Fruit fly (Drosophila melanogaster) whole organism, embryonic: ENCODE results near the gene heix.

Source experiments
- Bdp1 ChIP-seq: fragments of 200-800 bp; sonication (Bioruptor generic); optimal IDR thresholded peaks from 3 replicates; lab custom pipeline; 2016; ENCODE audit warnings: missing biosample characterization, missing genetic modification characterization
- CG11247 ChIP-seq: fragments of 200-800 bp; sonication (Bioruptor generic); IDR thresholded peaks from 2 replicates; pipeline ENCODE4 v1.3.6; 2022; ENCODE audit warnings: missing biosample characterization, missing genetic modification characterization
- CG11695 ChIP-seq: fragments of 200-800 bp; sonication (Bioruptor generic); IDR thresholded peaks from 3 replicates; pipeline ENCODE4 v1.3.6; 2022; ENCODE audit warnings: missing biosample characterization, missing genetic modification characterization
- CG12219 ChIP-seq: fragments of 200-800 bp; sonication (Bioruptor generic); optimal IDR thresholded peaks from 3 replicates; lab custom pipeline; 2018; ENCODE audit warnings: missing biosample characterization, mild to moderate bottlenecking, missing genetic modification characterization
- CG14050 ChIP-seq: fragments of 200-800 bp; sonication (Bioruptor generic); IDR thresholded peaks from 3 replicates; pipeline ENCODE4 v1.3.6; 2022; ENCODE audit warnings: missing biosample characterization, missing genetic modification characterization
- CG1529 ChIP-seq: fragments of 200-800 bp; sonication (Bioruptor generic); optimal IDR thresholded peaks from 3 replicates; lab custom pipeline; 2018; ENCODE audit warnings: missing biosample characterization, missing genetic modification characterization
- CG1603 ChIP-seq: fragments of 200-800 bp; sonication (Bioruptor generic); optimal IDR thresholded peaks from 2 replicates; lab custom pipeline; 2019; ENCODE audit warnings: missing biosample characterization, mild to moderate bottlenecking, missing genetic modification characterization, moderate library complexity
- CG18011 ChIP-seq: fragments of 200-800 bp; sonication (Bioruptor generic); optimal IDR thresholded peaks from 2 replicates; lab custom pipeline; 2017; ENCODE audit warnings: missing biosample characterization, missing genetic modification characterization, mild to moderate bottlenecking, moderate library complexity, missing genotype
- CG30403 ChIP-seq: fragments of 200-800 bp; sonication (Bioruptor generic); optimal IDR thresholded peaks from 3 replicates; lab custom pipeline; 2016; ENCODE audit warnings: missing biosample characterization, missing genetic modification characterization
- CG32767 ChIP-seq: fragments of 200-800 bp; sonication (Bioruptor generic); IDR thresholded peaks from 2 replicates; pipeline ENCODE4 v1.3.6; 2022; ENCODE audit warnings: missing biosample characterization, missing genetic modification characterization
- CG33213 ChIP-seq: fragments of 200-800 bp; sonication (Bioruptor generic); optimal IDR thresholded peaks from 3 replicates; lab custom pipeline; 2016; ENCODE audit warnings: missing biosample characterization, missing genetic modification characterization
- CG3995 ChIP-seq: fragments of 200-800 bp; sonication (Bioruptor generic); optimal IDR thresholded peaks from 3 replicates; lab custom pipeline; 2016; ENCODE audit warnings: missing biosample characterization, missing genetic modification characterization
- CG4424 ChIP-seq: fragments of 200-800 bp; sonication (Bioruptor generic); optimal IDR thresholded peaks from 3 replicates; lab custom pipeline; 2016; ENCODE audit warnings: missing biosample characterization, missing genetic modification characterization
- CG4854 ChIP-seq: fragments of 200-800 bp; sonication (Bioruptor generic); optimal IDR thresholded peaks from 2 replicates; lab custom pipeline; 2016; ENCODE audit warnings: missing biosample characterization, missing genetic modification characterization, inconsistent platforms
- CG6254 ChIP-seq: fragments of 200-800 bp; sonication (Bioruptor generic); optimal IDR thresholded peaks from 3 replicates; lab custom pipeline; 2017; ENCODE audit warnings: mild to moderate bottlenecking, missing biosample characterization, missing genetic modification reagents, missing genetic modification characterization
- CG6272 ChIP-seq: fragments of 200-800 bp; sonication (Bioruptor generic); IDR thresholded peaks from 2 replicates; pipeline ENCODE4 v1.3.6; 2022; ENCODE audit warnings: missing biosample characterization, missing genetic modification characterization
- CG7786 ChIP-seq: fragments of 200-800 bp; sonication (Bioruptor generic); optimal IDR thresholded peaks from 2 replicates; lab custom pipeline; 2016; ENCODE audit warnings: missing biosample characterization, missing genetic modification characterization
- CG8359 ChIP-seq: fragments of 200-800 bp; sonication (Bioruptor generic); optimal IDR thresholded peaks from 2 replicates; lab custom pipeline; 2017; ENCODE audit warnings: missing biosample characterization, mild to moderate bottlenecking, missing genetic modification characterization, borderline replicate concordance
- CG9817 ChIP-seq: fragments of 200-800 bp; sonication (Bioruptor generic); optimal IDR thresholded peaks from 2 replicates; lab custom pipeline; 2018; ENCODE audit warnings: missing biosample characterization, mild to moderate bottlenecking, missing genetic modification characterization, moderate library complexity
- Chrac-16 ChIP-seq: fragments of 200-800 bp; sonication (Bioruptor generic); optimal IDR thresholded peaks from 3 replicates; lab custom pipeline; 2016; ENCODE audit warnings: missing biosample characterization, missing genetic modification characterization
- CkIIα-i1 ChIP-seq: fragments of 200-800 bp; sonication (Bioruptor generic); IDR thresholded peaks from 2 replicates; pipeline ENCODE4 v1.3.6; 2022; ENCODE audit warnings: missing biosample characterization, missing genetic modification characterization
- Dll ChIP-seq: fragments of 200-800 bp; sonication (Bioruptor generic); IDR thresholded peaks from 4 replicates; pipeline ENCODE4 v1.3.6; 2022; ENCODE audit warnings: missing biosample characterization, missing genetic modification characterization; ENCODE audit not compliant: partially characterized antibody
- HLH4C ChIP-seq: fragments of 200-800 bp; sonication (Bioruptor generic); IDR thresholded peaks from 3 replicates; pipeline ENCODE4 v1.3.6; 2022; ENCODE audit warnings: missing biosample characterization, missing genetic modification characterization; ENCODE audit not compliant: partially characterized antibody
- HLHmδ ChIP-seq: fragments of 200-800 bp; sonication (Bioruptor generic); optimal IDR thresholded peaks from 2 replicates; lab custom pipeline; 2018; ENCODE audit warnings: missing biosample characterization, mild to moderate bottlenecking, missing genetic modification characterization, moderate library complexity
- Hsf ChIP-seq: fragments of 200-800 bp; sonication (Bioruptor generic); optimal IDR thresholded peaks from 3 replicates; lab custom pipeline; 2016; ENCODE audit warnings: missing biosample characterization, missing genetic modification characterization
- Jarid2 ChIP-seq: fragments of 200-800 bp; sonication (Bioruptor generic); optimal IDR thresholded peaks from 3 replicates; lab custom pipeline; 2017; ENCODE audit warnings: mild to moderate bottlenecking, missing biosample characterization, missing genetic modification reagents, missing genetic modification characterization
- Max ChIP-seq: fragments of 200-800 bp; sonication (Bioruptor generic); optimal IDR thresholded peaks from 2 replicates; lab custom pipeline; 2016; ENCODE audit warnings: missing biosample characterization, mild to moderate bottlenecking, missing genetic modification characterization
- Oaz ChIP-seq: fragments of 200-800 bp; sonication (Bioruptor generic); IDR thresholded peaks from 2 replicates; pipeline ENCODE4 v1.3.6; 2022; ENCODE audit warnings: missing biosample characterization, missing genetic modification characterization
- Six4 ChIP-seq: fragments of 200-800 bp; sonication (Bioruptor generic); optimal IDR thresholded peaks from 2 replicates; lab custom pipeline; 2016; ENCODE audit warnings: missing biosample characterization, missing genetic modification characterization
- Stat92E ChIP-seq, 3 experiments: fragments of >200 bp in 2 of 3; fragments of 200-800 bp in 1 of 3; sonication (Bioruptor generic) in 1 of 3; optimal IDR thresholded peaks; 2 replicates each; lab custom pipeline; 2017 to 2019; ENCODE audit warnings: missing biosample characterization in 3 of 3, missing genetic modification characterization in 3 of 3, mild to moderate bottlenecking in 1 of 3, moderate library complexity in 1 of 3
- Vsx1 ChIP-seq: fragments of 200-800 bp; sonication (Bioruptor generic); optimal IDR thresholded peaks from 2 replicates; lab custom pipeline; 2017; ENCODE audit warnings: missing biosample characterization, mild to moderate bottlenecking, missing genetic modification characterization, missing genetic modification reagents
- abd-A ChIP-seq: fragments of 200-800 bp; sonication (Bioruptor generic); optimal IDR thresholded peaks from 3 replicates; lab custom pipeline; 2019; ENCODE audit warnings: missing biosample characterization, mild to moderate bottlenecking, missing genetic modification characterization, moderate library complexity
- amos ChIP-seq: fragments of 200-800 bp; sonication (Bioruptor generic); IDR thresholded peaks from 2 replicates; pipeline ENCODE4 v1.3.6; 2022; ENCODE audit warnings: missing biosample characterization, missing genetic modification characterization; ENCODE audit not compliant: partially characterized antibody
- bowl ChIP-seq: fragments of 200-800 bp; sonication (Bioruptor generic); IDR thresholded peaks from 2 replicates; pipeline ENCODE4 v1.3.6; 2022; ENCODE audit warnings: missing biosample characterization, missing genetic modification characterization
- ewg ChIP-seq: fragments of 200-800 bp; sonication (Bioruptor generic); optimal IDR thresholded peaks from 3 replicates; lab custom pipeline; 2017; ENCODE audit warnings: mild to moderate bottlenecking, missing biosample characterization, missing genetic modification reagents, missing genetic modification characterization
- grau ChIP-seq: fragments of 200-800 bp; optimal IDR thresholded peaks from 3 replicates; lab custom pipeline; 2019; ENCODE audit warnings: missing biosample characterization, mild to moderate bottlenecking, missing genetic modification characterization, moderate library complexity
- gsb ChIP-seq: fragments of 200-800 bp; sonication (Bioruptor generic); IDR thresholded peaks from 2 replicates; pipeline ENCODE4 v1.3.6; 2022; ENCODE audit warnings: missing biosample characterization, missing genetic modification characterization
- hbn ChIP-seq: fragments of 200-800 bp; sonication (Bioruptor generic); IDR thresholded peaks from 2 replicates; pipeline ENCODE4 v1.3.6; 2022; ENCODE audit warnings: missing biosample characterization, missing genetic modification characterization; ENCODE audit not compliant: partially characterized antibody
- insv ChIP-seq, 2 experiments: fragments of 200-800 bp; sonication (Bioruptor generic); optimal IDR thresholded peaks; 3 replicates each; lab custom pipeline; 2016 to 2018; ENCODE audit warnings: missing biosample characterization in 2 of 2, missing genetic modification characterization in 2 of 2
- jigr1 ChIP-seq: fragments of 200-800 bp; sonication (Bioruptor generic); IDR thresholded peaks from 3 replicates; pipeline ENCODE4 v1.3.6; 2022; ENCODE audit warnings: missing biosample characterization, missing genetic modification characterization
- kni ChIP-seq: fragments of 200-800 bp; sonication (Bioruptor generic); optimal IDR thresholded peaks from 3 replicates; lab custom pipeline; 2017; ENCODE audit warnings: mild to moderate bottlenecking, missing biosample characterization, missing genetic modification reagents, missing genetic modification characterization
- lov ChIP-seq, 2 experiments: fragments of 200-800 bp in 1 of 2; fragments of >200 bp in 1 of 2; sonication (Bioruptor generic) in 1 of 2; IDR thresholded peaks in 1 of 2; optimal IDR thresholded peaks in 1 of 2; 2 replicates in 1 of 2; 3 replicates in 1 of 2; pipeline versions ENCODE4 v1.3.6 to Lab custom; 2017 to 2022; ENCODE audit warnings: missing biosample characterization in 1 of 2, missing genetic modification characterization in 1 of 2
- onecut ChIP-seq: fragments of 200-800 bp; sonication (Bioruptor generic); IDR thresholded peaks from 2 replicates; pipeline ENCODE4 v1.3.6; 2022; ENCODE audit warnings: missing biosample characterization, missing genetic modification characterization
- repo ChIP-seq: fragments of 200-800 bp; sonication (Bioruptor generic); optimal IDR thresholded peaks from 2 replicates; lab custom pipeline; 2016; ENCODE audit warnings: missing biosample characterization, missing genetic modification characterization
- sob ChIP-seq: fragments of 200-800 bp; sonication (Bioruptor generic); IDR thresholded peaks from 2 replicates; pipeline ENCODE4 v1.3.6; 2022; ENCODE audit warnings: missing biosample characterization, missing genetic modification characterization
- sr ChIP-seq: fragments of 200-800 bp; sonication (Bioruptor generic); IDR thresholded peaks from 3 replicates; pipeline ENCODE4 v1.3.6; 2022; ENCODE audit warnings: missing biosample characterization, missing genetic modification characterization
- ssp ChIP-seq: fragments of 200-800 bp; sonication (Bioruptor generic); IDR thresholded peaks from 2 replicates; pipeline ENCODE4 v1.3.6; 2022; ENCODE audit warnings: missing biosample characterization, missing genetic modification characterization
- tgo ChIP-seq: fragments of 200-800 bp; sonication (Bioruptor generic); IDR thresholded peaks from 3 replicates; pipeline ENCODE4 v1.3.6; 2022; ENCODE audit warnings: missing biosample characterization, missing genetic modification characterization
- tin ChIP-seq: fragments of 200-800 bp; sonication (Bioruptor generic); optimal IDR thresholded peaks from 3 replicates; lab custom pipeline; 2016; ENCODE audit warnings: missing biosample characterization, missing genetic modification characterization
- twi ChIP-seq: fragments of 200-800 bp; optimal IDR thresholded peaks from 2 replicates; lab custom pipeline; 2019; ENCODE audit warnings: missing biosample characterization, mild to moderate bottlenecking, missing genetic modification characterization, moderate library complexity
- zfh1 ChIP-seq: fragments of 200-800 bp; sonication (Bioruptor generic); IDR thresholded peaks from 3 replicates; pipeline ENCODE4 v1.3.6; 2022; ENCODE audit warnings: missing biosample characterization, missing genetic modification characterization

The heix gene

DNA sequence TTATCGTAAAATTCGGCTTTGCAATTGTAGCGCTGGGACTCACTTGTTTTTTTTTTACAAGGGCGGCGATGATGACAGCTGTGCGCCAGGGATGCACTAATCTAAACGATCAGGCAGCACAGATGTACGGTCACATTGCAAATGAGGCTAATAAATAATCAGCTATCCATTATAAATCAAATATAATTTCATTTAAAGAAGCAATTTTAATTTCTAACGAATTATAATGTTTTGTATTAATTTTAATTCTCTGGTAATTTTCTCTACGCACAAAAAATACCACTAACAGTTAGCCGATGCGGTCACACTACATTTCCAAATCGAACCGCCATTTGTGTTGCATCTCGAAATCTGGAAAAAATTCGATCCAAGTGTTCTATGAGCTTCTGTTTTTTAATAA lies 11.0 kb upstream of the heix start, which contains the start of the genes cni and fzy (continued):
- TF ChIP-seq HLH4C = no peak
- TF ChIP-seq sob = no peak
- no peak for TF ChIP-seq hbn (GFP tag; lab: Robert Waterston, UW)
- TF ChIP-seq CG4424 (GFP tag; lab: Kevin White, UChicago) = peak; percentile 42
- TF ChIP-seq CG11695 (GFP tag; lab: Robert Waterston, UW) = no peak
- TF ChIP-seq abd-A (tag; lab: Kevin White, UChicago) = no peak
- no peak for TF ChIP-seq CG6272 (GFP tag; lab: Robert Waterston, UW)
- TF ChIP-seq CG32767 (GFP tag; lab: Robert Waterston, UW) = no peak
- peak; percentile 12 for TF ChIP-seq twi
- TF ChIP-seq CG14050 = no peak
- no peak for TF ChIP-seq tgo (GFP tag; lab: Robert Waterston, UW)
- TF ChIP-seq Stat92E (GFP tag; optimal IDR thresholded peaks at IDR 0.05; lab: Kevin White, UChicago) = no peak
- TF ChIP-seq jigr1 = no peak
- no peak for TF ChIP-seq ssp (GFP tag; lab: Robert Waterston, UW)
- TF ChIP-seq sr (GFP tag; lab: Robert Waterston, UW) = no peak
- no peak for TF ChIP-seq CG7786
- TF ChIP-seq amos (GFP tag; lab: Robert Waterston, UW) = 0 out of 2 replicates have a peak, but pooled peaks have one; percentile 6
- TF ChIP-seq CG1529 (GFP tag; lab: Kevin White, UChicago) = no peak
- no peak for TF ChIP-seq CG11247
- peak; percentile 7 for TF ChIP-seq ewg (GFP tag; lab: Kevin White, UChicago)
- peak; percentile 21 for TF ChIP-seq CG30403
- no peak for TF ChIP-seq CG9817 (tag; lab: Kevin White, UChicago)
- peak; percentile 31 for TF ChIP-seq tin (GFP tag; lab: Kevin White, UChicago)
- TF ChIP-seq zfh1 (GFP tag; lab: Robert Waterston, UW) = no peak
- no peak for TF ChIP-seq lov (optimal IDR thresholded peaks at IDR 0.05; lab: Kevin White, UChicago)
- no peak for TF ChIP-seq lov (GFP tag; IDR thresholded peaks at IDR 0.05; lab: Robert Waterston, UW)
- no peak for TF ChIP-seq CG8359 (GFP tag; lab: Kevin White, UChicago)
- no peak for TF ChIP-seq kni
- TF ChIP-seq HLHmδ (GFP tag; lab: Kevin White, UChicago) = no peak
- peak; percentile 66 for TF ChIP-seq Max
- TF ChIP-seq gsb (GFP tag; lab: Robert Waterston, UW) = no peak
- no peak for TF ChIP-seq CG4854
- TF ChIP-seq grau = peak; percentile 32
- TF ChIP-seq CG18011 = no peak
- TF ChIP-seq Vsx1 (GFP tag; lab: Kevin White, UChicago) = peak; percentile 80
- TF ChIP-seq Chrac-16 = peak; percentile 18
- peak in 1 of 2 experiments; percentile 28 for TF ChIP-seq insv (GFP tag; optimal IDR thresholded peaks at IDR 0.05; lab: Kevin White, UChicago)
- TF ChIP-seq CG33213 (GFP tag; lab: Kevin White, UChicago) = no peak
- no peak for TF ChIP-seq Oaz (GFP tag; lab: Robert Waterston, UW)
- TF ChIP-seq CG1603 (tag; lab: Kevin White, UChicago) = peak; percentile 77
- TF ChIP-seq Hsf = peak; percentile 48
- TF ChIP-seq CkIIα-i1 (GFP tag; lab: Robert Waterston, UW) = no peak
- TF ChIP-seq repo (GFP tag; lab: Kevin White, UChicago) = no peak
- TF ChIP-seq Bdp1 = peak; percentile 21
- TF ChIP-seq bowl (GFP tag; lab: Robert Waterston, UW) = no peak
- TF ChIP-seq CG12219 (GFP tag; lab: Kevin White, UChicago) = no peak
- TF ChIP-seq CG3995 = no peak
- no peak for TF ChIP-seq onecut (GFP tag; lab: Robert Waterston, UW)
- TF ChIP-seq Six4 (GFP tag; lab: Kevin White, UChicago) = peak; percentile 8
- no peak for TF ChIP-seq CG6254 (GFP tag; lab: Kevin White, UChicago)
- TF ChIP-seq Jarid2 = no peak
- no peak for TF ChIP-seq Dll (GFP tag; lab: Robert Waterston, UW)
